Worm (Caenorhabditis elegans): ENCODE measurements around the gene F10B5.2.

DNA sequence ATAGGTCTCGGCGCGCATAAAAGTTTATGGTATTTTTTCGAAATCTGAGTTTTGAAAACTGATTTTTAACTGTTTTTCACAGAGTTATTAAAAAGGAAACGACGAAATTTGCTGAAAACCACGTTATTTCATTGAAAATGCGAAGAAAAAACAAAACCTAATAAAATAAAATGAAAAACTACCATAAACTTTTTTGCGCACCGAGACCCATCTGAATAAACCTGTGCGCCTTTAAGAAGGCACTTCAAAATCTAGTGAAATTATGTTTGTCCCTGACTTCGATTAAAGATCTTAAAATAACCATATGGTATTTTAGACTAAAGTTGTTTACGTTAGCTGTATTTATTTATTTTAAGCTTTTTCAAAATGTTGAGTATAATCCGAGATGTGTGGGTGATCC is 16.8 kb upstream of the F10B5.2 start:
- TF ChIP-seq ama-1 (optimal IDR thresholded peaks at IDR 0.05) (no peak), ama-1 (GFP tag; optimal IDR thresholded peaks at IDR 0.05) (no peak), dox-1 (GFP tag; IDR thresholded peaks at IDR 0.05) (no peak), sptf-2 (GFP tag; optimal IDR thresholded peaks at IDR 0.05) (no peak), Y53G8AR.9 (GFP tag; conservative IDR thresholded peaks at IDR 0.05) (no peak)
